Fruit fly (Drosophila melanogaster): ENCODE data around the gene par-6.

DNA sequence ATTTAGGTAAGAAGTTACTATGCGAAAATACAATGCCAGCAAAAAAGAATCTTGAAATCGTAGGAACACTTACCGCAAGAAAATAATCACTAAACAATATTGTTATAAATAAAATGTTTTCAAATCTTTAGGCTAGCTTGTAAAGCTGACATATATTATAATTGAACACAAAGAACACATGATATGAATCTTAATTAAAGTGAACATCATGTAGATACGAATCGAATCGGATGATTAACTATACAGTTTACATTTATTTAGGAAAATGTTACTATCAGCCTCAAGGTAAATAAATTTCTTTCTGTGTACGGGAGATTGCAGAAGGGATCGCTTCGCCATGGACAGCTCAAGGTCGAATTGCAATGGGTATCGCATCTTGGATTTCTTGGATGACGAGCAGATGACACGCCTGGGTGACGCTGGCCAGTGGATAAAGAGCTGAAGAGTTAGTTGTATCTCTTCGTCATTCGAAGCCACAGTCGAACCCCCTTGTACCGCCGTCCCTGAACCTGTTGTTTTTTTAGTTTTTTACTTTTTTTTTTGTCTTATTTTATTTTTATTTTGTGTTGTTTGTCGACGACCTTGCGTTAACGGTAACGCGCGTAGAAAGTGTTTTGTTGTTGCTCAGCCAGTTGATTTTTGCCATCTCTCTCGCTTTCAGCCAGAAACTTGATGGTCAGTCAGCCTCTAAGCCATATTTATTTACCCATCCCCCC, 25.0 kb upstream of the par-6 start:
- TF ChIP-seq Hr78 (GFP tag; optimal IDR thresholded peaks at IDR 0.05) (no peak), Dif (GFP tag; optimal IDR thresholded peaks at IDR 0.05; ENCODE audit: partially characterized antibody) (no peak), Abd-B (GFP tag; optimal IDR thresholded peaks at IDR 0.05) (no peak), woc (GFP tag; optimal IDR thresholded peaks at IDR 0.05) (no peak), foxo (GFP tag; optimal IDR thresholded peaks at IDR 0.05) (no peak), usp (GFP tag; optimal IDR thresholded peaks at IDR 0.05) (no peak), br (GFP tag; optimal IDR thresholded peaks at IDR 0.05) (no peak), pan (optimal IDR thresholded peaks at IDR 0.05) (no peak), psq (GFP tag; optimal IDR thresholded peaks at IDR 0.05) (no peak), Dfd (GFP tag; optimal IDR thresholded peaks at IDR 0.05) (no peak), lola (GFP tag; optimal IDR thresholded peaks at IDR 0.05) (no peak), Myc (optimal IDR thresholded peaks at IDR 0.05) (no peak), CG9705 (GFP tag; optimal IDR thresholded peaks at IDR 0.05) (no peak), N (GFP tag; optimal IDR thresholded peaks at IDR 0.05) (no peak)

Measured in whole organism, wandering third instar larva.